Fruit fly (Drosophila melanogaster): ENCODE results near the gene Rpt5.

Rpt5 gene

dm6 chr3R:23767417-23767853 lies 14.8 kb downstream of the Rpt5 start, which contains the start of the genes CG10214 and CG10375:
CG10214 (minus strand) TSS chr3R:23767488.
CG10375 (plus strand) TSS chr3R:23767712.
- TF ChIP-seq EcR (GFP tag; optimal IDR thresholded peaks at IDR 0.05) (no peak), pan (optimal IDR thresholded peaks at IDR 0.05) (no peak), CG8478 (optimal IDR thresholded peaks at IDR 0.05) (no peak), psq (optimal IDR thresholded peaks at IDR 0.05) (no peak), Dll (optimal IDR thresholded peaks at IDR 0.05) (no peak), usp (GFP tag; optimal IDR thresholded peaks at IDR 0.05) (no peak)

dm6 chr3R:23772808-23773207 lies 20.1 kb downstream of the Rpt5 start, which contains the start of gene tst:
tst (minus strand) TSS chr3R:23772859.
- TF ChIP-seq CG8478 (optimal IDR thresholded peaks at IDR 0.05) (no peak), usp (GFP tag; optimal IDR thresholded peaks at IDR 0.05) (no peak), EcR (GFP tag; optimal IDR thresholded peaks at IDR 0.05) (no peak), pan (optimal IDR thresholded peaks at IDR 0.05) (no peak), psq (optimal IDR thresholded peaks at IDR 0.05) (no peak), Dll (optimal IDR thresholded peaks at IDR 0.05) (no peak)

dm6 chr3R:23773610-23774364 lies 21.1 kb downstream of the Rpt5 start, which contains the start of gene CG10208:
CG10208 (minus strand) TSS chr3R:23774127.
- no peak for TF ChIP-seq Dll (optimal IDR thresholded peaks at IDR 0.05)
- no peak for TF ChIP-seq psq (optimal IDR thresholded peaks at IDR 0.05)
- no peak for TF ChIP-seq usp (GFP tag; optimal IDR thresholded peaks at IDR 0.05)
- no peak for TF ChIP-seq EcR (GFP tag; optimal IDR thresholded peaks at IDR 0.05)
- no peak for TF ChIP-seq pan (optimal IDR thresholded peaks at IDR 0.05)
- TF ChIP-seq CG8478 (optimal IDR thresholded peaks at IDR 0.05) = no peak

- TF ChIP-seq CG8478 (optimal IDR thresholded peaks at IDR 0.05) = no peak
- no peak for TF ChIP-seq psq (optimal IDR thresholded peaks at IDR 0.05)
- TF ChIP-seq EcR (GFP tag; optimal IDR thresholded peaks at IDR 0.05) = no peak
- TF ChIP-seq usp (GFP tag; optimal IDR thresholded peaks at IDR 0.05) = no peak
- TF ChIP-seq pan (optimal IDR thresholded peaks at IDR 0.05) = no peak
- TF ChIP-seq Dll (optimal IDR thresholded peaks at IDR 0.05) = no peak
These were observed 28.1 kb downstream of the Rpt5 start for dm6 chr3R:23780757-23781156.

- TF ChIP-seq EcR (GFP tag; optimal IDR thresholded peaks at IDR 0.05) = no peak
- no peak for TF ChIP-seq pan (optimal IDR thresholded peaks at IDR 0.05)
- TF ChIP-seq usp (GFP tag; optimal IDR thresholded peaks at IDR 0.05) = no peak
- TF ChIP-seq psq (optimal IDR thresholded peaks at IDR 0.05) = no peak
- no peak for TF ChIP-seq CG8478 (optimal IDR thresholded peaks at IDR 0.05)
These were observed 28.8 kb downstream of the Rpt5 start, which contains the start of the genes Nup98-96 and mbc for dm6 chr3R:23781466-23781935. Nup98-96 (minus strand) TSS chr3R:23781621. mbc (plus strand) TSS chr3R:23781765.

- TF ChIP-seq EcR (GFP tag; optimal IDR thresholded peaks at IDR 0.05) (no peak), pan (optimal IDR thresholded peaks at IDR 0.05) (no peak), Dll (optimal IDR thresholded peaks at IDR 0.05) (no peak), psq (optimal IDR thresholded peaks at IDR 0.05) (no peak), CG8478 (optimal IDR thresholded peaks at IDR 0.05) (no peak), usp (GFP tag; optimal IDR thresholded peaks at IDR 0.05) (no peak)
These were observed 30.1 kb downstream of the Rpt5 start for dm6 chr3R:23782456-23783402.

- no peak for TF ChIP-seq EcR (GFP tag; optimal IDR thresholded peaks at IDR 0.05)
- TF ChIP-seq CG8478 (optimal IDR thresholded peaks at IDR 0.05) = no peak
- no peak for TF ChIP-seq pan (optimal IDR thresholded peaks at IDR 0.05)
- no peak for TF ChIP-seq psq (optimal IDR thresholded peaks at IDR 0.05)
- TF ChIP-seq usp (GFP tag; optimal IDR thresholded peaks at IDR 0.05) = no peak
- TF ChIP-seq Dll (optimal IDR thresholded peaks at IDR 0.05) = no peak
These were observed 30.7 kb downstream of the Rpt5 start for dm6 chr3R:23783403-23783757.

dm6 chr3R:23783961-23784360 lies 31.3 kb downstream of the Rpt5 start:
- TF ChIP-seq usp (GFP tag; optimal IDR thresholded peaks at IDR 0.05) (no peak), EcR (GFP tag; optimal IDR thresholded peaks at IDR 0.05) (no peak), Dll (optimal IDR thresholded peaks at IDR 0.05) (no peak), CG8478 (optimal IDR thresholded peaks at IDR 0.05) (no peak), psq (optimal IDR thresholded peaks at IDR 0.05) (no peak), pan (optimal IDR thresholded peaks at IDR 0.05) (no peak)

- TF ChIP-seq EcR (GFP tag; optimal IDR thresholded peaks at IDR 0.05) = no peak
- TF ChIP-seq pan (optimal IDR thresholded peaks at IDR 0.05) = no peak
- no peak for TF ChIP-seq CG8478 (optimal IDR thresholded peaks at IDR 0.05)
- no peak for TF ChIP-seq psq (optimal IDR thresholded peaks at IDR 0.05)
- no peak for TF ChIP-seq usp (GFP tag; optimal IDR thresholded peaks at IDR 0.05)
- no peak for TF ChIP-seq Dll (optimal IDR thresholded peaks at IDR 0.05)
These were observed 32.4 kb downstream of the Rpt5 start for dm6 chr3R:23784925-23785680.

- no peak for TF ChIP-seq pan (optimal IDR thresholded peaks at IDR 0.05)
- no peak for TF ChIP-seq Dll (optimal IDR thresholded peaks at IDR 0.05)
- no peak for TF ChIP-seq usp (GFP tag; optimal IDR thresholded peaks at IDR 0.05)
- no peak for TF ChIP-seq CG8478 (optimal IDR thresholded peaks at IDR 0.05)
- TF ChIP-seq EcR (GFP tag; optimal IDR thresholded peaks at IDR 0.05) = no peak
- TF ChIP-seq psq (optimal IDR thresholded peaks at IDR 0.05) = no peak
These were observed 34.3 kb downstream of the Rpt5 start for dm6 chr3R:23786768-23787631.

Data from whole organism.